Fruit fly (Drosophila melanogaster): ENCODE data around the gene GILT1.

- no peak for TF ChIP-seq Hr96 (GFP tag; optimal IDR thresholded peaks at IDR 0.05)
- no peak for TF ChIP-seq pad (GFP tag; optimal IDR thresholded peaks at IDR 0.05)
- TF ChIP-seq cic (GFP tag; optimal IDR thresholded peaks at IDR 0.05) = no peak
- peak; percentile 56 for TF ChIP-seq kay (GFP tag; ENCODE audit: borderline replicate concordance)
- no peak for TF ChIP-seq tj (GFP tag; optimal IDR thresholded peaks at IDR 0.05)
- TF ChIP-seq bab1 (GFP tag; optimal IDR thresholded peaks at IDR 0.05) = no peak
- no peak for TF ChIP-seq cnc (optimal IDR thresholded peaks at IDR 0.05)
- TF ChIP-seq CG1620 (GFP tag; optimal IDR thresholded peaks at IDR 0.05) = no peak
- no peak for TF ChIP-seq CG7101 (tag; optimal IDR thresholded peaks at IDR 0.05)
These were observed 35.8 kb downstream of the GILT1 start for dm6 chr3R:13365665-13366414.

Data from whole organism, adult.